Fruit fly (Drosophila melanogaster): ENCODE results near the gene CG32425.

dm6 chr3L:20529918-20530317, 32.8 kb downstream of the CG32425 start:
- TF ChIP-seq rn (GFP tag; IDR thresholded peaks at IDR 0.05) (no peak), CG14655 (GFP tag; optimal IDR thresholded peaks at IDR 0.05) (no peak), EcR (GFP tag; optimal IDR thresholded peaks at IDR 0.05) (no peak), CG8159 (tag; optimal IDR thresholded peaks at IDR 0.05) (no peak), Snoo (tag; optimal IDR thresholded peaks at IDR 0.05) (no peak), CG15710 (tag; optimal IDR thresholded peaks at IDR 0.05) (no peak), Ets98B (GFP tag; IDR thresholded peaks at IDR 0.05) (no peak), CG10348 (GFP tag; IDR thresholded peaks at IDR 0.05) (no peak), fd96Ca (GFP tag; IDR thresholded peaks at IDR 0.05) (no peak), Pif1B (GFP tag; optimal IDR thresholded peaks at IDR 0.05) (no peak), CG8301 (tag; optimal IDR thresholded peaks at IDR 0.05) (no peak), gl (tag; optimal IDR thresholded peaks at IDR 0.05) (no peak)
